Worm (Caenorhabditis elegans) whole organism, L1 larva: ENCODE measurements around the gene F21C10.4.

Experiments used
- alr-1 ChIP-seq: fragments of 200-800 bp; sonication (Bioruptor generic); optimal IDR thresholded peaks from 2 replicates; lab custom pipeline; 2018; ENCODE audit warnings: borderline replicate concordance, mild to moderate bottlenecking, missing genetic modification characterization, missing compliant biosample characterization
- ama-1 ChIP-seq: fragments of 150-350 bp; optimal IDR thresholded peaks from 2 replicates; lab custom pipeline; 2014
- ceh-90 ChIP-seq: sonication (generic microtip); optimal IDR thresholded peaks from 2 replicates; lab custom pipeline; 2016; ENCODE audit warnings: missing genetic modification characterization, missing compliant biosample characterization
- fkh-8 ChIP-seq: sonication (generic microtip); optimal IDR thresholded peaks from 2 replicates; lab custom pipeline; 2016; ENCODE audit warnings: mild to moderate bottlenecking, missing genetic modification characterization, missing compliant biosample characterization
- hlh-17 ChIP-seq: fragments of 200-800 bp; sonication (Bioruptor generic); optimal IDR thresholded peaks from 2 replicates; lab custom pipeline; 2018; ENCODE audit warnings: missing genetic modification characterization, mild to moderate bottlenecking, missing compliant biosample characterization, moderate library complexity, borderline replicate concordance
- lin-39 ChIP-seq: fragments of 150-350 bp; optimal IDR thresholded peaks from 2 replicates; lab custom pipeline; 2014; ENCODE audit warnings: missing biosample characterization, missing genetic modification reagents, missing genetic modification characterization
- mdl-1 ChIP-seq, 2 experiments: fragments of 150-350 bp; optimal IDR thresholded peaks; 2 replicates each; lab custom pipeline; 2014 to 2017; ENCODE audit warnings: missing biosample characterization in 2 of 2, missing genetic modification characterization in 2 of 2, inconsistent platforms in 1 of 2
- mep-1 ChIP-seq: fragments of 150-350 bp; optimal IDR thresholded peaks from 2 replicates; lab custom pipeline; 2014; ENCODE audit warnings: missing biosample characterization, missing genetic modification characterization
- skn-1 ChIP-seq: fragments of 150-350 bp; optimal IDR thresholded peaks from 2 replicates; lab custom pipeline; 2014; ENCODE audit warnings: missing biosample characterization, missing genetic modification characterization
- sox-4 ChIP-seq: sonication (generic microtip); optimal IDR thresholded peaks from 2 replicates; lab custom pipeline; 2016; ENCODE audit warnings: missing genetic modification characterization, missing compliant biosample characterization
- unc-62 ChIP-seq: fragments of 150-350 bp; optimal IDR thresholded peaks from 2 replicates; lab custom pipeline; 2014; ENCODE audit warnings: missing biosample characterization, missing genetic modification reagents, missing genetic modification characterization
- vab-15 ChIP-seq: sonication (generic microtip); optimal IDR thresholded peaks from 2 replicates; lab custom pipeline; 2017; ENCODE audit warnings: missing genotype, mild to moderate bottlenecking, missing genetic modification characterization, missing compliant biosample characterization

DNA sequence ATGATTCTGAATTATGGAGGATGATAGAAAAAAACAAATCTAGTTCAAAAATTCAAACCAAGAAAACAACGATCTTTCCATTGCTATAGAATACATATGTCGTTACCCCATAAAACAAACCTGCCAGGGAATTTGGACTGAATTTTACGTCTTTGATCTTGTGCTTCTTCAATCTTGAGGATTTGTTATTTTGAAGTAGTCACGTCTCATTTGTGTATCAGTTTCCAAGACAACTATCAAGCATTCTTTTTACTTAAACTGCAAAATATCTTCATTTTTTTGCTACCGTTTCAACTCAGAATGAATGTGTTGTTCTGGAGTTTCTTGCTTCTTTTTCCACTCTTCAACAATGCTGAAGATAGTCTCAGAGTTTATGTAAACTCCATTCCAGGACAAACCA lies 4.3 kb downstream of the F21C10.4 start, which contains the start of gene F21C10.19:
- no peak for TF ChIP-seq skn-1
- TF ChIP-seq alr-1 (tag; lab: Kevin White, UChicago), result no peak
- no peak for TF ChIP-seq fkh-8 (tag; lab: Kevin White, UChicago)
- TF ChIP-seq mdl-1 (tag; optimal IDR thresholded peaks at IDR 0.05; lab: Kevin White, UChicago), result no peak
- no peak for TF ChIP-seq vab-15 (tag; lab: Kevin White, UChicago)
- no peak for TF ChIP-seq unc-62 (GFP tag; lab: Kevin White, UChicago)
- TF ChIP-seq ama-1 (lab: Kevin White, UChicago), result no peak
- TF ChIP-seq hlh-17 (GFP tag; lab: Kevin White, UChicago), result no peak
- TF ChIP-seq ceh-90 (tag; lab: Kevin White, UChicago), result no peak
- TF ChIP-seq lin-39 (tag; lab: Kevin White, UChicago), result no peak
- TF ChIP-seq mep-1 (tag; lab: Kevin White, UChicago), result no peak
- no peak for TF ChIP-seq sox-4 (tag; lab: Kevin White, UChicago)
